Worm (Caenorhabditis elegans) whole organism, young adult: ENCODE results near the gene ptr-6.

Experiments used
- B0261.1 ChIP-seq: sonication (generic microtip); optimal IDR thresholded peaks from 2 replicates; lab custom pipeline; 2016; ENCODE audit warnings: mild to moderate bottlenecking, missing genetic modification characterization, moderate library complexity, missing compliant biosample characterization
- D2030.7 ChIP-seq: fragments of 200-800 bp; sonication (Bioruptor generic); IDR thresholded peaks from 2 replicates; pipeline ENCODE4 v1.3.6; 2022; ENCODE audit warnings: missing genetic modification reagents, missing genetic modification characterization, missing compliant biosample characterization
- F10E7.11 ChIP-seq: sonication (generic microtip); optimal IDR thresholded peaks from 2 replicates; lab custom pipeline; 2017; ENCODE audit warnings: mild to moderate bottlenecking, missing genetic modification characterization, moderate library complexity, missing compliant biosample characterization
- F52B5.7 ChIP-seq: sonication (generic microtip); optimal IDR thresholded peaks from 2 replicates; lab custom pipeline; 2016; ENCODE audit warnings: mild to moderate bottlenecking, missing genetic modification characterization, missing compliant biosample characterization
- F57C9.4 ChIP-seq: sonication (generic microtip); optimal IDR thresholded peaks from 2 replicates; lab custom pipeline; 2017; ENCODE audit warnings: mild to moderate bottlenecking, missing genetic modification characterization, missing compliant biosample characterization
- K11D2.4 ChIP-seq: fragments of 200-800 bp; sonication (Bioruptor generic); IDR thresholded peaks from 2 replicates; pipeline ENCODE4 v1.3.6; 2022; ENCODE audit warnings: missing genetic modification reagents, missing genetic modification characterization, missing compliant biosample characterization
- K12H6.12 ChIP-seq: fragments of 200-800 bp; sonication (Bioruptor generic); optimal IDR thresholded peaks from 2 replicates; lab custom pipeline; 2018; ENCODE audit warnings: mild to moderate bottlenecking, missing genetic modification characterization, missing compliant biosample characterization
- T07F8.4 ChIP-seq: sonication (generic microtip); optimal IDR thresholded peaks from 2 replicates; lab custom pipeline; 2016; ENCODE audit warnings: mild to moderate bottlenecking, missing genetic modification characterization, moderate library complexity, missing compliant biosample characterization
- Y53F4B.3 ChIP-seq: fragments of 200-800 bp; sonication (Bioruptor generic); IDR thresholded peaks from 2 replicates; pipeline ENCODE4 v1.3.6; 2022; ENCODE audit warnings: missing genetic modification reagents, missing genetic modification characterization, missing compliant biosample characterization
- Y67H2A.10 ChIP-seq: fragments of 200-800 bp; sonication (Bioruptor generic); conservative IDR thresholded peaks from 2 replicates; pipeline ENCODE4 v1.3.6; 2022; ENCODE audit warnings: missing genetic modification reagents, missing genetic modification characterization, missing compliant biosample characterization
- Y79H2A.3 ChIP-seq: fragments of 200-800 bp; sonication (Bioruptor generic); conservative IDR thresholded peaks from 2 replicates; pipeline ENCODE4 v1.3.6; 2022; ENCODE audit warnings: missing genetic modification reagents, missing genetic modification characterization, missing compliant biosample characterization
- aptf-2 ChIP-seq: fragments of 200-800 bp; sonication (Bioruptor generic); conservative IDR thresholded peaks from 2 replicates; pipeline ENCODE4 v1.3.6; 2022; ENCODE audit warnings: missing genetic modification reagents, missing genetic modification characterization, missing compliant biosample characterization
- athp-1 ChIP-seq: sonication (generic microtip); optimal IDR thresholded peaks from 2 replicates; lab custom pipeline; 2017; ENCODE audit warnings: mild to moderate bottlenecking, missing genetic modification characterization, missing compliant biosample characterization
- attf-5 ChIP-seq: fragments of 200-800 bp; sonication (Bioruptor generic); optimal IDR thresholded peaks from 2 replicates; lab custom pipeline; 2018; ENCODE audit warnings: mild to moderate bottlenecking, missing genetic modification characterization, missing compliant biosample characterization
- attf-6 ChIP-seq: fragments of 200-800 bp; sonication (Bioruptor generic); IDR thresholded peaks from 2 replicates; pipeline ENCODE4 v1.3.6; 2022; ENCODE audit warnings: missing genetic modification reagents, missing genetic modification characterization, missing compliant biosample characterization
- ceh-27 ChIP-seq: fragments of 200-800 bp; sonication (Bioruptor generic); optimal IDR thresholded peaks from 2 replicates; lab custom pipeline; 2018; ENCODE audit warnings: mild to moderate bottlenecking, missing genetic modification characterization, moderate library complexity, missing compliant biosample characterization
- ceh-58 ChIP-seq: fragments of 200-800 bp; sonication (Bioruptor generic); IDR thresholded peaks from 2 replicates; pipeline ENCODE4 v1.3.6; 2022; ENCODE audit warnings: missing genetic modification characterization, missing compliant biosample characterization
- ceh-91 ChIP-seq: fragments of 200-800 bp; sonication (Bioruptor generic); IDR thresholded peaks from 2 replicates; pipeline ENCODE4 v1.3.6; 2022; ENCODE audit warnings: missing genetic modification reagents, missing genetic modification characterization, missing compliant biosample characterization
- die-1 ChIP-seq: sonication (generic microtip); optimal IDR thresholded peaks from 2 replicates; lab custom pipeline; 2016; ENCODE audit warnings: missing genotype, mild to moderate bottlenecking, missing genetic modification characterization, missing compliant biosample characterization
- dox-1 ChIP-seq: fragments of 200-800 bp; sonication (Bioruptor generic); IDR thresholded peaks from 2 replicates; pipeline ENCODE4 v1.3.6; 2022; ENCODE audit warnings: missing genetic modification reagents, missing genetic modification characterization, missing compliant biosample characterization
- dpl-1 ChIP-seq: fragments of 150-350 bp; optimal IDR thresholded peaks from 2 replicates; lab custom pipeline; 2014; ENCODE audit warnings: missing biosample characterization, missing genetic modification reagents, missing genetic modification characterization
- egrh-3 ChIP-seq: fragments of 200-800 bp; sonication (Bioruptor generic); IDR thresholded peaks from 2 replicates; pipeline ENCODE4 v1.3.6; 2022; ENCODE audit warnings: missing genetic modification reagents, missing genetic modification characterization, missing compliant biosample characterization
- fkh-3 ChIP-seq: sonication (generic microtip); optimal IDR thresholded peaks from 2 replicates; lab custom pipeline; 2016; ENCODE audit warnings: mild to moderate bottlenecking, missing genetic modification characterization, missing compliant biosample characterization
- hlh-12 ChIP-seq: sonication (generic microtip); optimal IDR thresholded peaks from 2 replicates; lab custom pipeline; 2016; ENCODE audit warnings: missing genetic modification characterization, missing compliant biosample characterization
- hmg-1.2 ChIP-seq: fragments of 200-800 bp; sonication (Bioruptor generic); IDR thresholded peaks from 2 replicates; pipeline ENCODE4 v1.3.6; 2022; ENCODE audit warnings: missing genetic modification reagents, missing genetic modification characterization, missing compliant biosample characterization
- lag-1 ChIP-seq: fragments of 200-800 bp; sonication (Bioruptor generic); IDR thresholded peaks from 2 replicates; pipeline ENCODE4 v1.3.6; 2022; ENCODE audit warnings: missing genetic modification reagents, missing genetic modification characterization, missing compliant biosample characterization
- lin-35 ChIP-seq, 3 experiments: fragments of 150-350 bp in 2 of 3; sonication (generic microtip) in 1 of 3; optimal IDR thresholded peaks; 2 replicates each; lab custom pipeline; 2014 to 2018; ENCODE audit warnings: missing biosample characterization in 3 of 3, missing genetic modification characterization in 3 of 3, missing genetic modification reagents in 3 of 3
- lin-40 ChIP-seq: sonication (generic microtip); optimal IDR thresholded peaks from 2 replicates; lab custom pipeline; 2016; ENCODE audit warnings: missing genetic modification characterization, mild to moderate bottlenecking, missing compliant biosample characterization, missing genotype, missing genetic modification reagents
- lir-1 ChIP-seq: fragments of 200-800 bp; sonication (Bioruptor generic); conservative IDR thresholded peaks from 2 replicates; pipeline ENCODE4 v1.3.6; 2022; ENCODE audit warnings: missing genetic modification reagents, missing genetic modification characterization, missing compliant biosample characterization
- lsl-1 ChIP-seq: fragments of 200-800 bp; sonication (Bioruptor generic); optimal IDR thresholded peaks from 2 replicates; lab custom pipeline; 2018; ENCODE audit warnings: mild to moderate bottlenecking, missing genetic modification characterization, moderate library complexity, missing compliant biosample characterization
- lsy-27 ChIP-seq: sonication (generic microtip); optimal IDR thresholded peaks from 2 replicates; lab custom pipeline; 2017; ENCODE audit warnings: missing genetic modification characterization, mild to moderate bottlenecking, missing compliant biosample characterization, antibody characterized with exemption, missing genotype, borderline replicate concordance; ENCODE audit not compliant: insufficient read depth
- madf-3 ChIP-seq: fragments of 200-800 bp; sonication (Bioruptor generic); IDR thresholded peaks from 2 replicates; pipeline ENCODE4 v1.3.6; 2022; ENCODE audit warnings: missing genetic modification reagents, missing genetic modification characterization, missing compliant biosample characterization
- madf-6 ChIP-seq: fragments of 200-800 bp; sonication (Bioruptor generic); IDR thresholded peaks from 2 replicates; pipeline ENCODE4 v1.3.6; 2022; ENCODE audit warnings: missing genetic modification reagents, missing genetic modification characterization, missing compliant biosample characterization
- nfya-2 ChIP-seq: fragments of 200-800 bp; sonication (Bioruptor generic); IDR thresholded peaks from 2 replicates; pipeline ENCODE4 v1.3.6; 2022; ENCODE audit warnings: missing genetic modification reagents, missing genetic modification characterization, missing compliant biosample characterization
- nfyb-1 ChIP-seq: fragments of 200-800 bp; sonication (Bioruptor generic); IDR thresholded peaks from 2 replicates; pipeline ENCODE4 v1.3.6; 2022; ENCODE audit warnings: missing genetic modification reagents, missing genetic modification characterization, missing compliant biosample characterization
- nhr-90 ChIP-seq: sonication (generic microtip); optimal IDR thresholded peaks from 2 replicates; lab custom pipeline; 2016; ENCODE audit warnings: missing genotype, mild to moderate bottlenecking, missing genetic modification characterization, missing compliant biosample characterization
- pbrm-1 ChIP-seq: fragments of 200-800 bp; sonication (Bioruptor generic); IDR thresholded peaks from 2 replicates; pipeline ENCODE4 v1.3.6; 2022; ENCODE audit warnings: missing genetic modification reagents, missing genetic modification characterization, missing compliant biosample characterization
- rec-8 ChIP-seq, 2 experiments: sonication (generic microtip); optimal IDR thresholded peaks; 2 replicates each; lab custom pipeline; 2016; ENCODE audit warnings: mild to moderate bottlenecking in 2 of 2, missing genetic modification characterization in 2 of 2, missing genetic modification reagents in 2 of 2, missing genotype in 2 of 2, missing biosample characterization in 1 of 2, missing compliant biosample characterization in 1 of 2, moderate library complexity in 1 of 2
- rpc-1 ChIP-seq, 2 experiments: fragments of 150-350 bp in 1 of 2; sonication (generic microtip) in 1 of 2; optimal IDR thresholded peaks; 2 replicates each; lab custom pipeline; 2014 to 2018; ENCODE audit warnings: missing biosample characterization in 1 of 2, missing genetic modification characterization in 1 of 2, missing genetic modification reagents in 1 of 2, missing genotype in 1 of 2
- snpc-1.3 ChIP-seq: sonication (generic microtip); optimal IDR thresholded peaks from 2 replicates; lab custom pipeline; 2017; ENCODE audit warnings: missing genetic modification characterization, mild to moderate bottlenecking, missing compliant biosample characterization, antibody characterized with exemption, moderate library complexity, missing genotype, missing genetic modification reagents; ENCODE audit not compliant: insufficient read depth
- snpc-3.4 ChIP-seq: sonication (generic microtip); optimal IDR thresholded peaks from 2 replicates; lab custom pipeline; 2017; ENCODE audit warnings: missing genetic modification characterization, mild to moderate bottlenecking, missing compliant biosample characterization, antibody characterized with exemption, moderate library complexity, missing genotype, missing genetic modification reagents
- snpc-4 ChIP-seq, 5 experiments: fragments of 150-350 bp in 1 of 5; sonication (generic microtip) in 4 of 5; optimal IDR thresholded peaks; 2 replicates each; lab custom pipeline; 2014 to 2018; ENCODE audit warnings: missing genetic modification characterization in 5 of 5, missing biosample characterization in 3 of 5, antibody characterized with exemption in 2 of 5, mild to moderate bottlenecking in 2 of 5, missing compliant biosample characterization in 2 of 5, missing genotype in 2 of 5, moderate library complexity in 2 of 5, missing genetic modification reagents in 1 of 5
- sptf-2 ChIP-seq: fragments of 200-800 bp; sonication (Bioruptor generic); optimal IDR thresholded peaks from 2 replicates; lab custom pipeline; 2018; ENCODE audit warnings: mild to moderate bottlenecking, missing genetic modification characterization, missing compliant biosample characterization
- tlf-1 ChIP-seq: fragments of 200-800 bp; sonication (Bioruptor generic); optimal IDR thresholded peaks from 2 replicates; lab custom pipeline; 2018; ENCODE audit warnings: mild to moderate bottlenecking, missing genetic modification characterization, missing compliant biosample characterization
- ztf-18 ChIP-seq: sonication (generic microtip); optimal IDR thresholded peaks from 2 replicates; lab custom pipeline; 2016; ENCODE audit warnings: missing genotype, mild to moderate bottlenecking, missing genetic modification characterization, missing compliant biosample characterization
- ztf-25 ChIP-seq: fragments of 200-800 bp; sonication (Bioruptor generic); IDR thresholded peaks from 2 replicates; pipeline ENCODE4 v1.3.6; 2022; ENCODE audit warnings: missing genetic modification reagents, missing genetic modification characterization, missing compliant biosample characterization
- ztf-28 ChIP-seq: fragments of 200-800 bp; sonication (Bioruptor generic); IDR thresholded peaks from 2 replicates; pipeline ENCODE4 v1.3.6; 2022; ENCODE audit warnings: missing genetic modification reagents, missing genetic modification characterization, missing compliant biosample characterization

ptr-6 gene

DNA sequence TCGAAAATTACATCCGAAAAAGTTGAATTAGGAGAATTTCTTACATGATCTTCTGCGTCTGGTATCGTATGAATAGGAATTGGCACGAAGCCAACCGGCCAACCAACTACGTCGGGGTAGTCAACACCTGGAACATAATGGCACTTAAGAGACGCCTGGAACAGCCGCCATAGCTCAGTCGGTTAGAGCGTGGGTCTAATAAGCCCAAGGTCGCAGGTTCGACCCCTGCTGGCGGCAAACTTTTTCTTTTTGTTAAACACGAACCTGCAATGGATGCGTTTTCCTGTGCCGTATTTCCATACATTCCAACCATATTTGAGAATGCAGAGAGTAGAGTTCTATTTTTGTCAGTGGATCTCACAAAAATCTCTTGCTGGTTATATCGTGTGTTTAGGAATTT, 8.9 kb downstream of the ptr-6 start:
- TF ChIP-seq hmg-1.2 (GFP tag; lab: Robert Waterston, UW) (peak; percentile 59), rec-8 (tag; optimal IDR thresholded peaks at IDR 0.05; lab: Kevin White, UChicago) (no peak), nhr-90 (tag; lab: Kevin White, UChicago) (peak; percentile 1), snpc-1.3 (no peak), F52B5.7 (tag; lab: Kevin White, UChicago) (no peak), fkh-3 (no peak), K12H6.12 (no peak), sptf-2 (GFP tag; lab: Kevin White, UChicago) (no peak), B0261.1 (tag; lab: Kevin White, UChicago) (peak; percentile 82), hlh-12 (tag; lab: Kevin White, UChicago) (no peak), Y79H2A.3 (0 out of 2 replicates have a peak, but pooled peaks have one; percentile 28), Y67H2A.10 (GFP tag; lab: Robert Waterston, UW) (no peak), die-1 (tag; lab: Kevin White, UChicago) (peak; percentile 33), Y53F4B.3 (GFP tag; lab: Robert Waterston, UW) (no peak), T07F8.4 (tag; lab: Kevin White, UChicago) (no peak), dox-1 (GFP tag; lab: Robert Waterston, UW) (peak; percentile 64; the same call in 1 of the 2 replicates), ceh-58 (GFP tag; lab: Robert Waterston, UW) (no peak), ceh-91 (no peak), F10E7.11 (tag; lab: Kevin White, UChicago) (no peak), madf-6 (GFP tag; lab: Robert Waterston, UW) (peak; percentile 52; the same call in 1 of the 2 replicates), snpc-4 (GFP tag; optimal IDR thresholded peaks at IDR 0.05; lab: Kevin White, UChicago) (no peak), snpc-4 (tag; optimal IDR thresholded peaks at IDR 0.05; lab: Kevin White, UChicago) (no peak), lsy-27 (tag; lab: Kevin White, UChicago) (no peak), lag-1 (GFP tag; lab: Robert Waterston, UW) (no peak), nfya-2 (no peak), athp-1 (no peak), K11D2.4 (GFP tag; lab: Robert Waterston, UW) (no peak), dpl-1 (GFP tag; lab: Kevin White, UChicago) (no peak), ceh-27 (GFP tag; lab: Kevin White, UChicago) (peak; percentile 0), aptf-2 (GFP tag; lab: Robert Waterston, UW) (no peak), ztf-25 (GFP tag; lab: Robert Waterston, UW) (peak; percentile 64; the same call in 1 of the 2 replicates), madf-3 (GFP tag; lab: Robert Waterston, UW) (no peak), attf-6 (GFP tag; lab: Robert Waterston, UW) (no peak), egrh-3 (GFP tag; lab: Robert Waterston, UW) (no peak), ztf-18 (peak; percentile 4), D2030.7 (GFP tag; lab: Robert Waterston, UW) (peak; percentile 54), nfyb-1 (GFP tag; lab: Robert Waterston, UW) (peak; percentile 80), rpc-1 (optimal IDR thresholded peaks at IDR 0.05; lab: Kevin White, UChicago) (peak; percentile 61), rpc-1 (tag; optimal IDR thresholded peaks at IDR 0.05; lab: Kevin White, UChicago) (peak; percentile 75), lin-40 (tag; lab: Kevin White, UChicago) (no peak), attf-5 (GFP tag; lab: Kevin White, UChicago) (peak; percentile 36), snpc-3.4 (tag; lab: Kevin White, UChicago) (peak; percentile 4), lsl-1 (GFP tag; lab: Kevin White, UChicago) (peak; percentile 31), pbrm-1 (GFP tag; lab: Robert Waterston, UW) (peak; percentile 78), F57C9.4 (tag; lab: Kevin White, UChicago) (no peak), lin-35 (GFP tag; optimal IDR thresholded peaks at IDR 0.05; lab: Kevin White, UChicago) (no peak), ztf-28 (GFP tag; lab: Robert Waterston, UW) (0 out of 2 replicates have a peak, but pooled peaks have one; percentile 24), lir-1 (no peak), tlf-1 (GFP tag; lab: Kevin White, UChicago) (no peak)
